Worm (Caenorhabditis elegans) whole organism, L4/young adult: ENCODE data around the gene obr-3.

ENCODE experiments used
- W03F9.2 ChIP-seq: fragments of 150-350 bp; optimal IDR thresholded peaks from 2 replicates; lab custom pipeline; 2014; ENCODE audit warnings: missing biosample characterization, missing genetic modification characterization
- dao-5 ChIP-seq: sonication (generic microtip); optimal IDR thresholded peaks from 2 replicates; lab custom pipeline; 2016; ENCODE audit warnings: missing genotype, missing genetic modification characterization, moderate library complexity, missing compliant biosample characterization
- him-1 ChIP-seq: sonication (generic microtip); optimal IDR thresholded peaks from 2 replicates; lab custom pipeline; 2016; ENCODE audit warnings: missing genotype, missing genetic modification reagents, missing genetic modification characterization, missing compliant biosample characterization

ce11 chrX:13770508-13770978 lies 39.1 kb downstream of the obr-3 start, which contains the start of gene nkb-3:
- TF ChIP-seq dao-5 (no peak), W03F9.2 (tag; lab: Kevin White, UChicago) (no peak), him-1 (tag; lab: Kevin White, UChicago) (no peak)
